Fruit fly (Drosophila melanogaster) S2 (cell line): ENCODE data around the gene CG13272.

Source experiments
- CG8478 ChIP-seq: fragments of >200 bp; optimal IDR thresholded peaks from 2 replicates; lab custom pipeline; 2018
- CTCF ChIP-seq, 2 experiments: fragments of >200 bp; optimal IDR thresholded peaks; 2 replicates each; lab custom pipeline; 2018

DNA sequence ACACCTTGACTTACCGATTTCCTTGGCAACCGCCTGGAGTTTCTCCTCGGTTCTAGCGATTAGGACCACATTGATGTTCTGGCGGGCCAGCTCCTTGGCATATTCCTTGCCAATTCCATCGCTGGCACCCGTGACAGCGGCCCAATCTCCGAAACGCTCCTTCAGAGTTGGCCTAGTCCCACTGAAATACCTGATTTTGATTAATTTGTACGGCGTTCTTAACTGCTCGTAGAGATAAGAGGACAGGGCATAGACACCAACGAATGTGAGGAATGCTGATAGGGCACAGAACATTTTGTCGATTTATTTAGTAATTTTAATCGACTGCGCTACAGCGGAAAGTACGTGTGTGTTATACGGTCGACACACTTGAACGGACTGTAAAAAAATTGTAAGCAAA, 56.4 kb downstream of the CG13272 start, which contains the start of gene CG6012:
- TF ChIP-seq CG8478 (lab: Kevin White, UChicago): no peak
- no peak for TF ChIP-seq CTCF (optimal IDR thresholded peaks at IDR 0.05; lab: Kevin White, UChicago)
